Fruit fly (Drosophila melanogaster) whole organism, embryonic: ENCODE data around the gene rk.

Experiments
- Atf-2 ChIP-seq: fragments of 200-800 bp; sonication (Bioruptor generic); optimal IDR thresholded peaks from 2 replicates; lab custom pipeline; 2016; ENCODE audit warnings: missing biosample characterization, missing genetic modification characterization
- Blimp-1 ChIP-seq: fragments of 200-800 bp; sonication (Bioruptor generic); optimal IDR thresholded peaks from 3 replicates; lab custom pipeline; 2018; ENCODE audit warnings: missing biosample characterization, missing genetic modification characterization, mild to moderate bottlenecking, moderate library complexity, missing genetic modification reagents
- CG10979 ChIP-seq: fragments of 200-800 bp; sonication (Bioruptor generic); optimal IDR thresholded peaks from 2 replicates; lab custom pipeline; 2018; ENCODE audit warnings: missing biosample characterization, mild to moderate bottlenecking, missing genetic modification characterization, moderate library complexity
- CG12299 ChIP-seq: fragments of 200-800 bp; sonication (Bioruptor generic); optimal IDR thresholded peaks from 2 replicates; lab custom pipeline; 2018; ENCODE audit warnings: missing biosample characterization, mild to moderate bottlenecking, missing genetic modification characterization
- CG14965 ChIP-seq: fragments of 200-800 bp; sonication (Bioruptor generic); optimal IDR thresholded peaks from 2 replicates; lab custom pipeline; 2016; ENCODE audit warnings: missing biosample characterization, missing genetic modification characterization, borderline replicate concordance
- CG15479 ChIP-seq: fragments of 200-800 bp; sonication (Bioruptor generic); optimal IDR thresholded peaks from 3 replicates; lab custom pipeline; 2019; ENCODE audit warnings: missing biosample characterization, mild to moderate bottlenecking, missing genetic modification characterization, moderate library complexity
- CG16779 ChIP-seq: fragments of 200-800 bp; sonication (Bioruptor generic); IDR thresholded peaks from 2 replicates; pipeline ENCODE4 v1.3.6; 2022; ENCODE audit warnings: missing biosample characterization, missing genetic modification characterization
- CG17328 ChIP-seq: fragments of 200-800 bp; sonication (Bioruptor generic); IDR thresholded peaks from 2 replicates; pipeline ENCODE4 v1.3.6; 2022; ENCODE audit warnings: missing biosample characterization, missing genetic modification characterization
- CG18476 ChIP-seq: fragments of 200-800 bp; sonication (Bioruptor generic); optimal IDR thresholded peaks from 2 replicates; lab custom pipeline; 2016; ENCODE audit warnings: missing biosample characterization, mild to moderate bottlenecking, missing genetic modification characterization
- CG2120 ChIP-seq: fragments of 200-800 bp; sonication (Bioruptor generic); optimal IDR thresholded peaks from 3 replicates; lab custom pipeline; 2016; ENCODE audit warnings: missing biosample characterization, missing genetic modification characterization
- CG30431 ChIP-seq: fragments of 200-800 bp; sonication (Bioruptor generic); optimal IDR thresholded peaks from 2 replicates; lab custom pipeline; 2017; ENCODE audit warnings: missing biosample characterization, missing genetic modification characterization
- CG31224 ChIP-seq: fragments of 200-800 bp; sonication (Bioruptor generic); IDR thresholded peaks from 2 replicates; pipeline ENCODE4 v1.3.6; 2022; ENCODE audit warnings: missing biosample characterization, missing genetic modification characterization
- CG34376 ChIP-seq: fragments of 200-800 bp; sonication (Bioruptor generic); optimal IDR thresholded peaks from 2 replicates; lab custom pipeline; 2018; ENCODE audit warnings: missing biosample characterization, mild to moderate bottlenecking, missing genetic modification characterization
- CG4282 ChIP-seq: fragments of 200-800 bp; sonication (Bioruptor generic); optimal IDR thresholded peaks from 2 replicates; lab custom pipeline; 2016; ENCODE audit warnings: missing biosample characterization, missing genetic modification characterization
- CG43689 ChIP-seq: fragments of 200-800 bp; sonication (Bioruptor generic); IDR thresholded peaks from 2 replicates; pipeline ENCODE4 v1.3.6; 2022; ENCODE audit warnings: missing biosample characterization, missing genetic modification characterization
- CG4730 ChIP-seq: fragments of 200-800 bp; sonication (Bioruptor generic); IDR thresholded peaks from 2 replicates; pipeline ENCODE4 v1.3.6; 2022; ENCODE audit warnings: missing biosample characterization, missing genetic modification characterization
- CG4854 ChIP-seq: fragments of 200-800 bp; sonication (Bioruptor generic); optimal IDR thresholded peaks from 2 replicates; lab custom pipeline; 2016; ENCODE audit warnings: missing biosample characterization, missing genetic modification characterization, inconsistent platforms
- CG6175 ChIP-seq: fragments of 200-800 bp; sonication (Bioruptor generic); IDR thresholded peaks from 3 replicates; pipeline ENCODE4 v1.3.6; 2022; ENCODE audit warnings: missing biosample characterization, missing genetic modification characterization
- CG6272 ChIP-seq: fragments of 200-800 bp; sonication (Bioruptor generic); IDR thresholded peaks from 2 replicates; pipeline ENCODE4 v1.3.6; 2022; ENCODE audit warnings: missing biosample characterization, missing genetic modification characterization
- CG6689 ChIP-seq: fragments of 200-800 bp; sonication (Bioruptor generic); IDR thresholded peaks from 2 replicates; pipeline ENCODE4 v1.3.6; 2022; ENCODE audit warnings: missing biosample characterization, missing genetic modification characterization
- CG7372 ChIP-seq: fragments of 200-800 bp; sonication (Bioruptor generic); IDR thresholded peaks from 2 replicates; pipeline ENCODE4 v1.3.6; 2022; ENCODE audit warnings: missing biosample characterization, missing genetic modification characterization
- CG7963 ChIP-seq: fragments of 200-800 bp; sonication (Bioruptor generic); IDR thresholded peaks from 3 replicates; pipeline ENCODE4 v1.3.6; 2022; ENCODE audit warnings: missing biosample characterization, missing genetic modification characterization; ENCODE audit not compliant: partially characterized antibody
- CG9437 ChIP-seq: fragments of 200-800 bp; sonication (Bioruptor generic); optimal IDR thresholded peaks from 2 replicates; lab custom pipeline; 2018; ENCODE audit warnings: missing biosample characterization, mild to moderate bottlenecking, missing genetic modification characterization
- CHES-1-like ChIP-seq: fragments of 200-800 bp; sonication (Bioruptor generic); optimal IDR thresholded peaks from 2 replicates; lab custom pipeline; 2016; ENCODE audit warnings: missing biosample characterization, missing genetic modification characterization
- Dll ChIP-seq: fragments of 200-800 bp; sonication (Bioruptor generic); IDR thresholded peaks from 4 replicates; pipeline ENCODE4 v1.3.6; 2022; ENCODE audit warnings: missing biosample characterization, missing genetic modification characterization; ENCODE audit not compliant: partially characterized antibody
- Doc3 ChIP-seq: fragments of 200-800 bp; sonication (Bioruptor generic); IDR thresholded peaks from 3 replicates; pipeline ENCODE4 v1.3.6; 2022; ENCODE audit warnings: missing biosample characterization, missing genetic modification characterization; ENCODE audit not compliant: partially characterized antibody
- Drgx ChIP-seq: fragments of 200-800 bp; sonication (Bioruptor generic); IDR thresholded peaks from 2 replicates; pipeline ENCODE4 v1.3.6; 2022; ENCODE audit warnings: missing biosample characterization, missing genetic modification characterization
- ERR ChIP-seq: fragments of 200-800 bp; sonication (Bioruptor generic); optimal IDR thresholded peaks from 2 replicates; lab custom pipeline; 2016; ENCODE audit warnings: missing biosample characterization, missing genetic modification characterization
- Hmx ChIP-seq: fragments of 200-800 bp; sonication (Bioruptor generic); optimal IDR thresholded peaks from 2 replicates; lab custom pipeline; 2016; ENCODE audit warnings: missing biosample characterization, missing genetic modification characterization
- Max ChIP-seq: fragments of 200-800 bp; sonication (Bioruptor generic); optimal IDR thresholded peaks from 2 replicates; lab custom pipeline; 2016; ENCODE audit warnings: missing biosample characterization, mild to moderate bottlenecking, missing genetic modification characterization
- abd-A ChIP-seq: fragments of 200-800 bp; sonication (Bioruptor generic); optimal IDR thresholded peaks from 3 replicates; lab custom pipeline; 2019; ENCODE audit warnings: missing biosample characterization, mild to moderate bottlenecking, missing genetic modification characterization, moderate library complexity
- amos ChIP-seq: fragments of 200-800 bp; sonication (Bioruptor generic); IDR thresholded peaks from 2 replicates; pipeline ENCODE4 v1.3.6; 2022; ENCODE audit warnings: missing biosample characterization, missing genetic modification characterization; ENCODE audit not compliant: partially characterized antibody
- ara ChIP-seq: fragments of 200-800 bp; sonication (Bioruptor generic); IDR thresholded peaks from 2 replicates; pipeline ENCODE4 v1.3.6; 2022; ENCODE audit warnings: missing biosample characterization, missing genetic modification characterization
- gcm ChIP-seq: fragments of 200-800 bp; sonication (Bioruptor generic); optimal IDR thresholded peaks from 2 replicates; lab custom pipeline; 2019; ENCODE audit warnings: missing biosample characterization, mild to moderate bottlenecking, missing genetic modification characterization, moderate library complexity
- gsb-n ChIP-seq: fragments of 200-800 bp; sonication (Bioruptor generic); optimal IDR thresholded peaks from 3 replicates; lab custom pipeline; 2018; ENCODE audit warnings: missing biosample characterization, mild to moderate bottlenecking, missing genetic modification characterization
- kni ChIP-seq: fragments of 200-800 bp; sonication (Bioruptor generic); optimal IDR thresholded peaks from 3 replicates; lab custom pipeline; 2017; ENCODE audit warnings: mild to moderate bottlenecking, missing biosample characterization, missing genetic modification reagents, missing genetic modification characterization
- lilli ChIP-seq: fragments of 200-800 bp; sonication (Bioruptor generic); optimal IDR thresholded peaks from 3 replicates; lab custom pipeline; 2016; ENCODE audit warnings: missing biosample characterization, missing genetic modification characterization
- mam ChIP-seq: fragments of 200-800 bp; sonication (Bioruptor generic); optimal IDR thresholded peaks from 3 replicates; lab custom pipeline; 2016; ENCODE audit warnings: missing biosample characterization, missing genetic modification characterization
- mirr ChIP-seq: fragments of 200-800 bp; sonication (Bioruptor generic); optimal IDR thresholded peaks from 3 replicates; lab custom pipeline; 2018; ENCODE audit warnings: missing biosample characterization, mild to moderate bottlenecking, missing genetic modification characterization
- nerfin-2 ChIP-seq: fragments of 200-800 bp; sonication (Bioruptor generic); IDR thresholded peaks from 2 replicates; pipeline ENCODE4 v1.3.6; 2022; ENCODE audit warnings: missing biosample characterization, missing genetic modification characterization; ENCODE audit not compliant: partially characterized antibody
- peb ChIP-seq: fragments of 200-800 bp; sonication (Bioruptor generic); IDR thresholded peaks from 2 replicates; pipeline ENCODE4 v1.3.6; 2022; ENCODE audit warnings: missing biosample characterization, missing genetic modification characterization
- phol ChIP-seq: fragments of 200-800 bp; sonication (Bioruptor generic); optimal IDR thresholded peaks from 3 replicates; lab custom pipeline; 2018; ENCODE audit warnings: missing biosample characterization, mild to moderate bottlenecking, missing genetic modification characterization, moderate library complexity
- pita ChIP-seq: fragments of 200-800 bp; sonication (Bioruptor generic); optimal IDR thresholded peaks from 2 replicates; lab custom pipeline; 2017; ENCODE audit warnings: missing biosample characterization, mild to moderate bottlenecking, missing genetic modification characterization
- psq ChIP-seq: fragments of 200-800 bp; sonication (Bioruptor generic); optimal IDR thresholded peaks from 2 replicates; lab custom pipeline; 2017; ENCODE audit warnings: missing biosample characterization, missing genetic modification characterization
- seq ChIP-seq: fragments of 200-800 bp; sonication (Bioruptor generic); IDR thresholded peaks from 2 replicates; pipeline ENCODE4 v1.3.6; 2022; ENCODE audit warnings: missing biosample characterization, missing genetic modification characterization
- stc ChIP-seq: fragments of 200-800 bp; sonication (Bioruptor generic); IDR thresholded peaks from 2 replicates; pipeline ENCODE4 v1.3.6; 2022; ENCODE audit warnings: missing biosample characterization, missing genetic modification characterization
- trem ChIP-seq: fragments of 200-800 bp; optimal IDR thresholded peaks from 3 replicates; lab custom pipeline; 2019; ENCODE audit warnings: missing biosample characterization, mild to moderate bottlenecking, missing genetic modification characterization, moderate library complexity
- tup ChIP-seq: fragments of 200-800 bp; sonication (Bioruptor generic); optimal IDR thresholded peaks from 2 replicates; lab custom pipeline; 2016; ENCODE audit warnings: missing biosample characterization, mild to moderate bottlenecking, missing genetic modification characterization, moderate library complexity
- z ChIP-seq: fragments of 200-800 bp; sonication (Bioruptor generic); IDR thresholded peaks from 3 replicates; pipeline ENCODE4 v1.3.6; 2022; ENCODE audit warnings: missing biosample characterization, missing genetic modification characterization
- zfh2 ChIP-seq: fragments of 200-800 bp; sonication (Bioruptor generic); optimal IDR thresholded peaks from 2 replicates; lab custom pipeline; 2016; ENCODE audit warnings: missing biosample characterization, missing genetic modification characterization

The rk gene

DNA sequence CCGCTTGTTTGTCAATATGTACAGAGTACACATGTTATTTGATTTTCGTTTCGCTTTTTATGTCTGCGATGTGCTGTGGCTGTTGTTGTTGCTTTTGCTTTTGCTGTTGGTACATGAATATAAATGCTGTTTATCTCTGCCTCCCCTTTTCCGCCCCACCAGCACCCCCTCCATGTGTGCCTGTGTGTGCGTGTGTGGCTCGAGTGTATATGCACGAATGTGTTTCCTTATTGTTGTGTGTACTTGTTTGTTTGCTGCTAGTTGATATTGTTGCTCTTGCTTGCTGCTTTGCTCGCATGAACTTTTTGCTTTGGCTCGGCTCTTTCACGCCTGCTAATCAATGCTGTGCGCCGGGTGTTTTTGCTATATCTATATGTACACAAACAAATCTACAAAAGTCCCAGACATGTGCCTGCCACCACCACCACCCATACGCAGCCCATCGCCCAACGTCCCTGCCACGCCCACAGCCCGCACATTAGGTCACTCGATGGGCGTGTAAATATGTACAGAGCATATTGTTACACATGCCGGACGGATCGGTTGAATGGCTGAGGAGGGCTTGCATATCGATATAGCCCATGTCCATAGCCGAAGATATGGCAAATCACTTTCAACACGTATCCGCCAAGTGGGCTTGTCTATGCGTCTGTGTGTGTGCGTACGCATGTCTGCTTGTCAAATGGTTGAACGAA, 23.1 kb upstream of the rk start (continued):
- TF ChIP-seq CHES-1-like (GFP tag; lab: Kevin White, UChicago): peak; percentile 100
- no peak for TF ChIP-seq nerfin-2 (GFP tag; lab: Robert Waterston, UW)
- no peak for TF ChIP-seq Dll (GFP tag; lab: Robert Waterston, UW)
- peak; percentile 96 for TF ChIP-seq CG7372 (GFP tag; lab: Robert Waterston, UW)
- peak; percentile 88 for TF ChIP-seq Drgx
- TF ChIP-seq seq (GFP tag; lab: Robert Waterston, UW): peak; percentile 99
- peak; percentile 92 for TF ChIP-seq CG10979 (tag; lab: Kevin White, UChicago)
- peak; percentile 99 for TF ChIP-seq CG30431 (GFP tag; lab: Kevin White, UChicago)
- TF ChIP-seq amos (GFP tag; lab: Robert Waterston, UW): no peak
- peak; percentile 100 for TF ChIP-seq ara (GFP tag; lab: Robert Waterston, UW)
- TF ChIP-seq CG34376 (GFP tag; lab: Kevin White, UChicago): peak; percentile 99
- TF ChIP-seq mirr: peak; percentile 100
- TF ChIP-seq CG6689 (GFP tag; lab: Robert Waterston, UW): peak; percentile 97
- TF ChIP-seq CG14965 (GFP tag; lab: Kevin White, UChicago): peak; percentile 96
- TF ChIP-seq CG31224: peak; percentile 99
- no peak for TF ChIP-seq Doc3
- TF ChIP-seq CG4282 (GFP tag; lab: Kevin White, UChicago): peak; percentile 98
- peak; percentile 100 for TF ChIP-seq gsb-n (tag; lab: Kevin White, UChicago)
- TF ChIP-seq CG4730 (GFP tag; lab: Robert Waterston, UW): peak; percentile 96
- peak; percentile 91 for TF ChIP-seq lilli (GFP tag; lab: Kevin White, UChicago)
- TF ChIP-seq CG43689: peak; percentile 99
- TF ChIP-seq gcm (GFP tag; lab: Kevin White, UChicago): peak; percentile 99
- TF ChIP-seq CG17328 (GFP tag; lab: Robert Waterston, UW): peak; percentile 98
- peak; percentile 98 for TF ChIP-seq psq (GFP tag; lab: Kevin White, UChicago)
- peak; percentile 95 for TF ChIP-seq CG2120 (GFP tag; lab: Kevin White, UChicago)
- TF ChIP-seq pita (GFP tag; lab: Kevin White, UChicago): no peak
- peak; percentile 99 for TF ChIP-seq abd-A
- peak; percentile 99 for TF ChIP-seq Blimp-1 (GFP tag; lab: Kevin White, UChicago)
- peak; percentile 98 for TF ChIP-seq mam
- TF ChIP-seq kni: peak; percentile 100
- TF ChIP-seq CG15479 (GFP tag; lab: Kevin White, UChicago): peak; percentile 80
- TF ChIP-seq ERR: peak; percentile 98
- peak; percentile 82 for TF ChIP-seq CG9437
- peak; percentile 73 for TF ChIP-seq Hmx (GFP tag; lab: Kevin White, UChicago)
- peak; percentile 74 for TF ChIP-seq phol (tag; lab: Kevin White, UChicago)
- peak; percentile 91 for TF ChIP-seq zfh2 (GFP tag; lab: Kevin White, UChicago)
- peak; percentile 41 for TF ChIP-seq CG6272 (GFP tag; lab: Robert Waterston, UW)
- no peak for TF ChIP-seq CG7963 (GFP tag; lab: Robert Waterston, UW)
- TF ChIP-seq CG16779: peak; percentile 97
- TF ChIP-seq peb (GFP tag; lab: Robert Waterston, UW): peak; percentile 97
- TF ChIP-seq CG12299 (tag; lab: Kevin White, UChicago): peak; percentile 99
- peak; percentile 98 for TF ChIP-seq CG18476
- TF ChIP-seq Atf-2: peak; percentile 99
- peak; percentile 96 for TF ChIP-seq CG6175 (GFP tag; lab: Robert Waterston, UW)
- peak; percentile 91 for TF ChIP-seq z (GFP tag; lab: Robert Waterston, UW)
- peak; percentile 98 for TF ChIP-seq Max (GFP tag; lab: Kevin White, UChicago)
- TF ChIP-seq trem (tag; lab: Kevin White, UChicago): peak; percentile 93
- TF ChIP-seq stc (GFP tag; lab: Robert Waterston, UW): peak; percentile 98
- peak; percentile 100 for TF ChIP-seq tup (GFP tag; lab: Kevin White, UChicago)
- peak; percentile 99 for TF ChIP-seq CG4854 (GFP tag; lab: Kevin White, UChicago)
